Fruit fly (Drosophila melanogaster): Measurements from ENCODE around the gene PRL-1.

DNA sequence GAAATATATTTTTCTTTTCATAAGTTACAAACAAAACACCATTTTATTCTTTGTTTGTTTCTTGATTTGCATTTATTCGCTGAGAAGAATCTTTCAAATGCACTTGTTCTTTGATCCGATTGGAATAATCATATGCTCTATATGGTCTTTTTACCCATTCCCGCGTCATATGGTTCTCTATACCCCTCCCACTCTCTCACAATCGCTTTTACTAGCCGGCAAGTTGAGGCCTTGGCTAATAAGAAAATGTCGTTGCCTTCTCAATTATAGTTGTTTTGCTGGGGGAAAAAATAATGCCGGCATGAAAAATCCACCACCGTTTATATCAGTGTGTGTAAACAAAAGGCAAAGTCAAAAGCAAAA lies 11.4 kb upstream of the PRL-1 start:
- TF ChIP-seq ey (GFP tag; optimal IDR thresholded peaks at IDR 0.05) (no peak), Abd-B (GFP tag; optimal IDR thresholded peaks at IDR 0.05) (no peak), jim (GFP tag; optimal IDR thresholded peaks at IDR 0.05) (no peak), psq (GFP tag; optimal IDR thresholded peaks at IDR 0.05) (no peak), fru (GFP tag; optimal IDR thresholded peaks at IDR 0.05) (no peak), woc (GFP tag; optimal IDR thresholded peaks at IDR 0.05) (no peak)

Data from whole organism, wandering third instar larva.